Fruit fly (Drosophila melanogaster): ENCODE data around the gene CG7443.

The CG7443 gene

dm6 chr3R:8354969-8355368 is 30.9 kb downstream of the CG7443 start (continued):
- TF ChIP-seq grn (GFP tag; optimal IDR thresholded peaks at IDR 0.05) (no peak), CG15269 (tag; optimal IDR thresholded peaks at IDR 0.05) (peak; percentile 20), Eip74EF (GFP tag; optimal IDR thresholded peaks at IDR 0.05) (no peak), CG10147 (GFP tag; optimal IDR thresholded peaks at IDR 0.05) (no peak), rib (GFP tag; IDR thresholded peaks at IDR 0.05) (no peak), dm (GFP tag; optimal IDR thresholded peaks at IDR 0.05) (no peak), Taf1 (GFP tag; IDR thresholded peaks at IDR 0.05) (no peak), hbn (GFP tag; IDR thresholded peaks at IDR 0.05; ENCODE audit: partially characterized antibody) (no peak), seq (GFP tag; IDR thresholded peaks at IDR 0.05) (peak; percentile 34; the same call in 1 of the 2 replicates), BtbVII (GFP tag; optimal IDR thresholded peaks at IDR 0.05) (no peak), CG32767 (GFP tag; IDR thresholded peaks at IDR 0.05) (no peak; the same call in 1 of the 2 replicates), fru (optimal IDR thresholded peaks at IDR 0.05) (no peak), Sox100B (GFP tag; optimal IDR thresholded peaks at IDR 0.05) (no peak), CG2116 (GFP tag; optimal IDR thresholded peaks at IDR 0.05) (no peak), CG3407 (GFP tag; optimal IDR thresholded peaks at IDR 0.05) (no peak), CG3838 (GFP tag; optimal IDR thresholded peaks at IDR 0.05) (no peak), Awh (GFP tag; IDR thresholded peaks at IDR 0.05) (no peak), MBD-R2 (GFP tag; IDR thresholded peaks at IDR 0.05) (no peak), esg (GFP tag; conservative IDR thresholded peaks at IDR 0.05) (peak; percentile 57), CkIIα-i1 (GFP tag; IDR thresholded peaks at IDR 0.05) (no peak), CG4617 (GFP tag; optimal IDR thresholded peaks at IDR 0.05; ENCODE audit: borderline replicate concordance) (no peak), CG3995 (GFP tag; optimal IDR thresholded peaks at IDR 0.05) (no peak), unpg (GFP tag; optimal IDR thresholded peaks at IDR 0.05) (peak; percentile 61), CG2678 (tag; optimal IDR thresholded peaks at IDR 0.05) (no peak), tin (GFP tag; optimal IDR thresholded peaks at IDR 0.05) (no peak), ac (GFP tag; optimal IDR thresholded peaks at IDR 0.05) (no peak), wor (GFP tag; IDR thresholded peaks at IDR 0.05) (peak; percentile 10; the same call in 1 of the 2 replicates), fd3F (GFP tag; optimal IDR thresholded peaks at IDR 0.05) (no peak), Deaf1 (tag; optimal IDR thresholded peaks at IDR 0.05) (no peak), disco-r (GFP tag; optimal IDR thresholded peaks at IDR 0.05) (no peak), btn (GFP tag; optimal IDR thresholded peaks at IDR 0.05) (no peak), CG14014 (GFP tag; IDR thresholded peaks at IDR 0.05) (no peak), CG8089 (GFP tag; optimal IDR thresholded peaks at IDR 0.05) (no peak), vvl (GFP tag; IDR thresholded peaks at IDR 0.05) (no peak), HLHmδ (GFP tag; optimal IDR thresholded peaks at IDR 0.05) (no peak), Fer3 (tag; optimal IDR thresholded peaks at IDR 0.05) (no peak), odd (GFP tag; optimal IDR thresholded peaks at IDR 0.05) (no peak), lola (GFP tag; optimal IDR thresholded peaks at IDR 0.05) (no peak), unc-4 (GFP tag; IDR thresholded peaks at IDR 0.05; ENCODE audit: partially characterized antibody) (no peak), CG3726 (GFP tag; IDR thresholded peaks at IDR 0.05) (no peak), amos (GFP tag; IDR thresholded peaks at IDR 0.05; ENCODE audit: partially characterized antibody) (no peak), CG6791 (GFP tag; IDR thresholded peaks at IDR 0.05; ENCODE audit: partially characterized antibody) (no peak), CG5953 (GFP tag; IDR thresholded peaks at IDR 0.05) (no peak), HLH54F (GFP tag; optimal IDR thresholded peaks at IDR 0.05) (no peak), cato (GFP tag; optimal IDR thresholded peaks at IDR 0.05; ENCODE audit: borderline replicate concordance) (no peak), zfh1 (GFP tag; IDR thresholded peaks at IDR 0.05) (peak; percentile 31; the same call in 2 of the 3 replicates), CG9727 (GFP tag; optimal IDR thresholded peaks at IDR 0.05) (no peak), Med (GFP tag) (peak; percentile 78), HmgD (GFP tag; optimal IDR thresholded peaks at IDR 0.05) (no peak), CG17359 (tag; optimal IDR thresholded peaks at IDR 0.05) (peak; percentile 43), CG1792 (GFP tag; optimal IDR thresholded peaks at IDR 0.05) (no peak), ro (GFP tag; IDR thresholded peaks at IDR 0.05) (no peak)
